Fruit fly (Drosophila melanogaster) whole organism, adult: ENCODE data around the gene gfzf.

Experiments
- CG11617 ChIP-seq: fragments of 200-800 bp; sonication (Bioruptor generic); optimal IDR thresholded peaks from 2 replicates; lab custom pipeline; 2017; ENCODE audit warnings: mild to moderate bottlenecking, missing biosample characterization, missing genetic modification reagents, missing genetic modification characterization
- CG12768 ChIP-seq: fragments of 200-800 bp; sonication (Bioruptor generic); optimal IDR thresholded peaks from 2 replicates; lab custom pipeline; 2017; ENCODE audit warnings: missing biosample characterization, missing genetic modification characterization, mild to moderate bottlenecking, moderate library complexity, missing genetic modification reagents
- CG14711 ChIP-seq: fragments of 200-800 bp; sonication (Bioruptor generic); optimal IDR thresholded peaks from 2 replicates; lab custom pipeline; 2018; ENCODE audit warnings: missing biosample characterization, mild to moderate bottlenecking, missing genetic modification characterization, moderate library complexity
- CG1620 ChIP-seq: fragments of 200-800 bp; sonication (Bioruptor generic); optimal IDR thresholded peaks from 2 replicates; lab custom pipeline; 2016; ENCODE audit warnings: missing biosample characterization, missing genetic modification characterization
- CG33017 ChIP-seq: fragments of 200-800 bp; sonication (Bioruptor generic); optimal IDR thresholded peaks from 2 replicates; lab custom pipeline; 2018; ENCODE audit warnings: missing biosample characterization, mild to moderate bottlenecking, missing genetic modification characterization, moderate library complexity
- CG5204 ChIP-seq: fragments of 200-800 bp; sonication (Bioruptor generic); optimal IDR thresholded peaks from 2 replicates; lab custom pipeline; 2016; ENCODE audit warnings: missing biosample characterization, missing genetic modification characterization
- CG7045 ChIP-seq: fragments of 200-800 bp; sonication (Bioruptor generic); optimal IDR thresholded peaks from 2 replicates; lab custom pipeline; 2017; ENCODE audit warnings: missing biosample characterization, mild to moderate bottlenecking, missing genetic modification characterization
- CG7101 ChIP-seq: fragments of 200-800 bp; sonication (Bioruptor generic); optimal IDR thresholded peaks from 2 replicates; lab custom pipeline; 2018; ENCODE audit warnings: missing biosample characterization, mild to moderate bottlenecking, missing genetic modification characterization, moderate library complexity
- Clk ChIP-seq: fragments of 200-800 bp; sonication (Bioruptor generic); optimal IDR thresholded peaks from 2 replicates; lab custom pipeline; 2017; ENCODE audit warnings: missing biosample characterization, missing genetic modification characterization
- Crg-1 ChIP-seq: fragments of 200-800 bp; sonication (Bioruptor generic); optimal IDR thresholded peaks from 2 replicates; lab custom pipeline; 2016; ENCODE audit warnings: missing biosample characterization, missing genetic modification characterization
- Hr96 ChIP-seq: fragments of 200-800 bp; sonication (Bioruptor generic); optimal IDR thresholded peaks from 2 replicates; lab custom pipeline; 2016; ENCODE audit warnings: missing biosample characterization, missing genetic modification characterization
- Mnt ChIP-seq: fragments of 200-800 bp; sonication (Bioruptor generic); optimal IDR thresholded peaks from 2 replicates; lab custom pipeline; 2016; ENCODE audit warnings: missing biosample characterization, mild to moderate bottlenecking, missing genetic modification characterization
- bab1 ChIP-seq: fragments of 200-800 bp; sonication (Bioruptor generic); optimal IDR thresholded peaks from 3 replicates; lab custom pipeline; 2019; ENCODE audit warnings: missing biosample characterization, mild to moderate bottlenecking, missing genetic modification characterization, moderate library complexity
- cic ChIP-seq: fragments of 200-800 bp; sonication (Bioruptor generic); optimal IDR thresholded peaks from 2 replicates; lab custom pipeline; 2017; ENCODE audit warnings: missing biosample characterization, mild to moderate bottlenecking, missing genetic modification characterization, moderate library complexity
- ovo ChIP-seq: fragments of 200-800 bp; sonication (Bioruptor generic); optimal IDR thresholded peaks from 2 replicates; lab custom pipeline; 2016; ENCODE audit warnings: missing biosample characterization, missing genetic modification characterization
- pad ChIP-seq: fragments of 200-800 bp; sonication (Bioruptor generic); optimal IDR thresholded peaks from 3 replicates; lab custom pipeline; 2017; ENCODE audit warnings: missing biosample characterization, missing genetic modification characterization, mild to moderate bottlenecking, moderate library complexity, missing genetic modification reagents
- tj ChIP-seq: fragments of 200-800 bp; sonication (Bioruptor generic); optimal IDR thresholded peaks from 3 replicates; lab custom pipeline; 2017; ENCODE audit warnings: missing biosample characterization, mild to moderate bottlenecking, missing genetic modification characterization, moderate library complexity
- toe ChIP-seq: fragments of 200-800 bp; sonication (Bioruptor generic); optimal IDR thresholded peaks from 2 replicates; lab custom pipeline; 2016; ENCODE audit warnings: missing biosample characterization, missing genetic modification characterization

gfzf gene

DNA sequence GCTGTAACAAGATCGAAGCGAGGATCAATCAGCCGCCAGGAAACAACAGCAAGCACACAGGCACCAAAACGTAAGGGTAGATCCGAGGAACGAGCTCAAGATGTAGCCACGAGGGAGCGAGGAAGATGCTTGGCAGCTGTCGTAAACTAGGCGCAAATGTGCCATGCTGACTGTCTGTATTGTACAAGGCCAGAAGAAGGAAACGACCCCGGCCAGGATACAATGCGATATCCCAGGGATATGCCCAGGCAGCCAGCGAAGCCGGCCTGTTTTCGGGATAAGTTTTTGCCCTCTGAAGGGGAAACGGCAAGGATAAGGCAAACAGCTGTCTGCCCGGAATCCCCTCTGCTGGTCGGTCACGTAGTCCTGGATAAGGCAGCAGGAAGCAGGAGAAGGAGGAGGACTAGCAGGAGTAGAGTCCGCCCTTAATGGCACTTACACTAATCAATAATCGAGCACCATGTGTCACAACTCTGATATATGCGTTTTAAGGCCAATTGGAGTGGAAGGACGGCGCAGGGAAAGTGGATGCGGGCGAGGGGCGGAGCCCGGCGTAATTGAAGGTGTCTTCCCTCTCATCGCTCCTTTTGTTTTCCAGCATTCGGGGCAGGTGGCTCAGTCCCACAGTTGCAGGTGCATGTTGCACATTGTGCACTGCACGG lies 45.1 kb downstream of the gfzf start:
- TF ChIP-seq bab1 = no peak
- no peak for TF ChIP-seq CG12768 (GFP tag; lab: Kevin White, UChicago)
- TF ChIP-seq CG33017 (tag; lab: Kevin White, UChicago) = no peak
- TF ChIP-seq toe (GFP tag; lab: Kevin White, UChicago) = no peak
- no peak for TF ChIP-seq Hr96 (GFP tag; lab: Kevin White, UChicago)
- no peak for TF ChIP-seq ovo
- no peak for TF ChIP-seq tj (GFP tag; lab: Kevin White, UChicago)
- no peak for TF ChIP-seq Crg-1 (GFP tag; lab: Kevin White, UChicago)
- no peak for TF ChIP-seq pad
- TF ChIP-seq CG5204 (GFP tag; lab: Kevin White, UChicago) = no peak

DNA sequence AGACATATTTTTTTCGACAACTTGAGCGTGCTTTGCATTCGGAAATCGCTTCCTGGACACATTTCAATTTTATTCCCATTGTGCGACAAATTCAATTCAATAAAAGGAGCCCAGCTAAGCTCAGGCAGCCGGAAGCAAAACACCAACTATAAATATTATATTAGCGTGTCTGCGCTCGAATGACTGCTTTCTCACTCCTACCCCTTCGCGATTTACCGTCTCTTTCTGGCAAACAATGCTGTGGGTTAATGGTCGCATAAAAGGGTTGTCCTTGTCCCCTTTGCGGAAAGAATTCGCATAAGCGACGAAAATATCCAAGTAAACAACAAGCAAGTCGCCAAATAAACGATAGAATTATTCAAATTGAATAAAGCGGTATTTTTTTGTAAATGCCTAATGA lies 46.5 kb downstream of the gfzf start:
- no peak for TF ChIP-seq ovo
- no peak for TF ChIP-seq CG5204 (GFP tag; lab: Kevin White, UChicago)
- TF ChIP-seq bab1 = no peak
- TF ChIP-seq Clk (GFP tag; lab: Kevin White, UChicago) = no peak
- TF ChIP-seq CG7045 (GFP tag; lab: Kevin White, UChicago) = no peak
- no peak for TF ChIP-seq CG33017 (tag; lab: Kevin White, UChicago)
- no peak for TF ChIP-seq CG14711
- no peak for TF ChIP-seq CG12768 (GFP tag; lab: Kevin White, UChicago)
- no peak for TF ChIP-seq CG7101 (tag; lab: Kevin White, UChicago)
- TF ChIP-seq CG1620 = no peak
- TF ChIP-seq tj (GFP tag; lab: Kevin White, UChicago) = no peak
- no peak for TF ChIP-seq pad
- TF ChIP-seq toe (GFP tag; lab: Kevin White, UChicago) = no peak
- no peak for TF ChIP-seq CG11617
- no peak for TF ChIP-seq cic (GFP tag; lab: Kevin White, UChicago)

DNA sequence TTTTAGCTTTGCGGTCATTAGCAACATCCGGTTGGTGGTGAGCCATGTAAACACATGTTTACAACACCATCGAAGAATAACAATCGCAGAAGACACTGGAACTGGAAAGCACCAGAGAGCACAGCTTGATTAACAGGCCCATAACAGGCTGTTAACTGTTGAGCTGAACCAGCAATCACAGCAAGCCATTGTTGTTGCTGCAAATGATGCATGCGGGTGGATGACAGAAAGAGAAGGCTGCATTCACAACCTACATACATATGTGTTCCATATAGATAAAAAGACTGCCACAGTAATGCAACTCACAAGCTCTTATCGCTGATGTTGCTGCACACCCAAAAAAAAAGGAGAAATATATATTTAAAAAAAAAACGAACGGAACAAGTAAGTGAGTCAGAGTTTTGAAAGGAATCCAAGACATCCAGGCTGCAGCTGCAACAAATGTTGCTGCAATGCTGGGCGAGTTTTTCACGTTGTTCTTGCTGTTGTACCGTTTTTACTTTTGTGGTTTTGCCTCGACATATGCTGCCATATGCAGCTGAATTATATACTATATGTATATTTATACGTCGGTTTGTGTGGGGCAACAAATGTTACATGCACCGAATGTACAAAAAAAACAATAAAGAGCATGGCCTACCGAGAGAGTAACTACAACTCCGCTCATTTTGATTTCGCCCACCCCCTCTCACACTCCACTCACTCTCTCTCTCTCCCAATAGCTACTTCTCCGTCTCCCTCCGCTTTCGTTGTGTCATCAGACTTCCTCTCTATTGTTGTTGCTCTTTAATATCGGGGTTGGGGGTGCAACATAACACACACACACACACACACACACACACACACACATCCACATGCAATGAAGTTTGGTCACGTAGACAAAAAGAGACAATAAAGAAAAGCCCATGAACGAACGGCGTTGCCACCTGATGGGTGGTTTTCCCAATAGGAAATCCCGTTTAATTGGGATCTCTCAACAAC lies 47.6 kb downstream of the gfzf start:
- no peak for TF ChIP-seq CG5204 (GFP tag; lab: Kevin White, UChicago)
- TF ChIP-seq Mnt = no peak
- peak; percentile 29 for TF ChIP-seq tj (GFP tag; lab: Kevin White, UChicago)
